Worm (Caenorhabditis elegans) whole organism, L3 larva: Measurements from ENCODE around the gene erg-28.

ENCODE experiments used
- aly-2 ChIP-seq: fragments of 150-350 bp; optimal IDR thresholded peaks from 2 replicates; lab custom pipeline; 2014; ENCODE audit warnings: missing biosample characterization, missing genetic modification characterization
- ama-1 ChIP-seq: fragments of 150-350 bp; optimal IDR thresholded peaks from 2 replicates; lab custom pipeline; 2018
- elt-1 ChIP-seq: fragments of 150-350 bp; optimal IDR thresholded peaks from 2 replicates; lab custom pipeline; 2014; ENCODE audit warnings: missing biosample characterization, missing genetic modification characterization
- elt-2 ChIP-seq: sonication (generic microtip); optimal IDR thresholded peaks from 2 replicates; lab custom pipeline; 2016; ENCODE audit warnings: missing genetic modification reagents, mild to moderate bottlenecking, missing genetic modification characterization, missing compliant biosample characterization
- fkh-10 ChIP-seq: sonication (generic microtip); optimal IDR thresholded peaks from 2 replicates; lab custom pipeline; 2017; ENCODE audit warnings: missing biosample characterization, missing genetic modification reagents, missing genetic modification characterization
- fos-1 ChIP-seq: fragments of 150-350 bp; optimal IDR thresholded peaks from 2 replicates; lab custom pipeline; 2014; ENCODE audit warnings: missing biosample characterization, missing genetic modification characterization
- lin-15B ChIP-seq: fragments of 150-350 bp; optimal IDR thresholded peaks from 2 replicates; lab custom pipeline; 2014; ENCODE audit warnings: missing biosample characterization, missing genetic modification characterization
- nhr-12 ChIP-seq: fragments of 150-350 bp; optimal IDR thresholded peaks from 2 replicates; lab custom pipeline; 2014; ENCODE audit warnings: missing biosample characterization, missing genetic modification characterization
- nhr-43 ChIP-seq: sonication (generic microtip); optimal IDR thresholded peaks from 2 replicates; lab custom pipeline; 2016; ENCODE audit warnings: mild to moderate bottlenecking, missing genetic modification characterization, missing compliant biosample characterization; ENCODE audit not compliant: poor library complexity, severe bottlenecking
- nhr-76 ChIP-seq: fragments of 150-350 bp; sonication (generic microtip); optimal IDR thresholded peaks from 5 replicates; lab custom pipeline; 2014; ENCODE audit warnings: missing biosample characterization, missing genetic modification characterization
- pqm-1 ChIP-seq: fragments of 150-350 bp; optimal IDR thresholded peaks from 2 replicates; lab custom pipeline; 2017; ENCODE audit warnings: missing biosample characterization, missing genetic modification characterization, inconsistent platforms
- snpc-4 ChIP-seq: fragments of 150-350 bp; optimal IDR thresholded peaks from 2 replicates; lab custom pipeline; 2014; ENCODE audit warnings: missing biosample characterization, missing genetic modification characterization
- tbx-2 ChIP-seq: sonication (generic microtip); optimal IDR thresholded peaks from 2 replicates; lab custom pipeline; 2016; ENCODE audit warnings: mild to moderate bottlenecking, missing genetic modification characterization, missing compliant biosample characterization
- ztf-11 ChIP-seq: fragments of 150-350 bp; optimal IDR thresholded peaks from 2 replicates; lab custom pipeline; 2014; ENCODE audit warnings: missing biosample characterization, missing genetic modification characterization

DNA sequence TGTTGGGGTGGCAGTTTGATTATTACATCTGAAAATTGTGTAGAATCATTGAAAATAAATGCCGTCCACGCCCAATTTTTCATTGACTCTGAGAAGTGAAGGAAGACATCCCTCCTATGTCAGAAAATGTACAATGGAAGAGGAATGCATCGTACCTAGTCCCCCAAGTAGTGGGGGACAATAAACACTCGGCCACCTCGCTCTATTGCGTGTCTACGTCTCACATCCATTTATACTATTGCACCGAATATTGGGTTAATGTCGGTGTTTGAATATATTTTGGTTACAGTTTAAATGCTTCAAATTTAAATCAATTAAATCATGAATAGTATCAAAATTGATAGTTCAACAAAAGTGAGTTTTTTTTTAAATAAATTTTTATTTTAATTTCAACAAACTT lies 42.4 kb downstream of the erg-28 start, which contains the start of gene lin-25:
- TF ChIP-seq lin-15B (tag; lab: Kevin White, UChicago) (peak; percentile 51), elt-1 (tag; lab: Kevin White, UChicago) (no peak), nhr-43 (no peak), fkh-10 (GFP tag; lab: Kevin White, UChicago) (no peak), nhr-76 (no peak), fos-1 (tag; lab: Kevin White, UChicago) (no peak), elt-2 (tag; lab: Kevin White, UChicago) (no peak), snpc-4 (tag; lab: Kevin White, UChicago) (peak; percentile 27), ztf-11 (tag; lab: Kevin White, UChicago) (no peak), aly-2 (no peak), nhr-12 (tag; lab: Kevin White, UChicago) (no peak), ama-1 (lab: Kevin White, UChicago) (no peak), tbx-2 (no peak), pqm-1 (tag; lab: Kevin White, UChicago) (no peak)
